Worm (Caenorhabditis elegans) whole organism, L3 larva: ENCODE data around the gene lgc-10.

Source experiments
- ama-1 ChIP-seq: fragments of 150-350 bp; optimal IDR thresholded peaks from 2 replicates; lab custom pipeline; 2018
- ceh-16 ChIP-seq: sonication (generic microtip); optimal IDR thresholded peaks from 2 replicates; lab custom pipeline; 2017; ENCODE audit warnings: missing biosample characterization, missing genetic modification characterization
- ceh-82 ChIP-seq: fragments of 150-350 bp; optimal IDR thresholded peaks from 2 replicates; lab custom pipeline; 2014; ENCODE audit warnings: missing biosample characterization, missing genetic modification characterization
- egl-27 ChIP-seq: sonication (generic microtip); optimal IDR thresholded peaks from 4 replicates; lab custom pipeline; 2017; ENCODE audit warnings: missing biosample characterization, missing genetic modification reagents, missing genetic modification characterization
- elt-3 ChIP-seq, 3 experiments: fragments of 150-350 bp in 1 of 3; sonication (generic microtip) in 2 of 3; optimal IDR thresholded peaks; 2 replicates in 2 of 3; 4 replicates in 1 of 3; lab custom pipeline; 2014 to 2017; ENCODE audit warnings: missing biosample characterization in 3 of 3, missing genetic modification characterization in 3 of 3
- mdl-1 ChIP-seq: fragments of 150-350 bp; optimal IDR thresholded peaks from 2 replicates; lab custom pipeline; 2014; ENCODE audit warnings: missing biosample characterization, missing genetic modification characterization
- nhr-11 ChIP-seq: fragments of 150-350 bp; optimal IDR thresholded peaks from 2 replicates; lab custom pipeline; 2014; ENCODE audit warnings: missing biosample characterization, missing genetic modification characterization
- nhr-12 ChIP-seq: fragments of 150-350 bp; optimal IDR thresholded peaks from 2 replicates; lab custom pipeline; 2014; ENCODE audit warnings: missing biosample characterization, missing genetic modification characterization
- pqm-1 ChIP-seq: fragments of 150-350 bp; optimal IDR thresholded peaks from 2 replicates; lab custom pipeline; 2017; ENCODE audit warnings: missing biosample characterization, missing genetic modification characterization, inconsistent platforms
- snpc-4 ChIP-seq: fragments of 150-350 bp; optimal IDR thresholded peaks from 2 replicates; lab custom pipeline; 2014; ENCODE audit warnings: missing biosample characterization, missing genetic modification characterization
- unc-62 ChIP-seq: fragments of 150-350 bp; sonication (generic microtip); optimal IDR thresholded peaks from 4 replicates; lab custom pipeline; 2014; ENCODE audit warnings: missing biosample characterization, missing genetic modification reagents, missing genetic modification characterization
- zag-1 ChIP-seq: fragments of 150-350 bp; optimal IDR thresholded peaks from 2 replicates; lab custom pipeline; 2014; ENCODE audit warnings: missing biosample characterization, missing genetic modification characterization

DNA sequence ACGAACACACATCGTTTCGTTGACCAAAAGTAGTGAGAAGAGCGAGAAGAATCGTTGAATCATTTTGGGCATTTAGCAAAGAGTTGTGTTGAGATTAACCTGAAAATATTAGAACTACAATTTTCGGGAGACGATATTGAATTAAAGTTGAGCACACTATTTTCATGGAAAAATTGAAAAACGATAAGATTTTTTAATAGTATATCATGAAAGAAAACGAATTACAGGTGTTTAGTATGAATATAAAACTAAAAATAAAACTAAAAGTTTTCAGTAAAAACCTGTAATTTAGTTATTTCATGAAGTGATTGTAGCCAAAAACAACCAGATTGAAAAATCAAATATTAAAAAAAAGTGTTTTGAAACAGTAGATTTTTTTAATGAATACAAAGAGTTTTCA is at the start of gene lgc-10:
- TF ChIP-seq unc-62 (no peak), ceh-16 (tag; lab: Kevin White, UChicago) (no peak), zag-1 (tag; lab: Kevin White, UChicago) (no peak), pqm-1 (tag; lab: Kevin White, UChicago) (no peak), snpc-4 (tag; lab: Kevin White, UChicago) (no peak), egl-27 (tag; lab: Kevin White, UChicago) (no peak), ceh-82 (tag; lab: Kevin White, UChicago) (no peak), elt-3 (tag; optimal IDR thresholded peaks at IDR 0.05; lab: Kevin White, UChicago) (no peak), mdl-1 (tag; lab: Kevin White, UChicago) (no peak), ama-1 (lab: Kevin White, UChicago) (no peak), nhr-11 (tag; lab: Kevin White, UChicago) (no peak), nhr-12 (tag; lab: Kevin White, UChicago) (no peak)
